Fruit fly (Drosophila melanogaster) S2 (cell line): ENCODE results near the gene InR.
A peak's percentile ranks its signal among the peaks of the same experiment; 100 is the strongest.

Experiments
- CG8478 ChIP-seq: fragments of >200 bp; optimal IDR thresholded peaks from 2 replicates; lab custom pipeline; 2018
- CTCF ChIP-seq, 2 experiments: fragments of >200 bp; optimal IDR thresholded peaks; 2 replicates each; lab custom pipeline; 2018

The InR gene

DNA sequence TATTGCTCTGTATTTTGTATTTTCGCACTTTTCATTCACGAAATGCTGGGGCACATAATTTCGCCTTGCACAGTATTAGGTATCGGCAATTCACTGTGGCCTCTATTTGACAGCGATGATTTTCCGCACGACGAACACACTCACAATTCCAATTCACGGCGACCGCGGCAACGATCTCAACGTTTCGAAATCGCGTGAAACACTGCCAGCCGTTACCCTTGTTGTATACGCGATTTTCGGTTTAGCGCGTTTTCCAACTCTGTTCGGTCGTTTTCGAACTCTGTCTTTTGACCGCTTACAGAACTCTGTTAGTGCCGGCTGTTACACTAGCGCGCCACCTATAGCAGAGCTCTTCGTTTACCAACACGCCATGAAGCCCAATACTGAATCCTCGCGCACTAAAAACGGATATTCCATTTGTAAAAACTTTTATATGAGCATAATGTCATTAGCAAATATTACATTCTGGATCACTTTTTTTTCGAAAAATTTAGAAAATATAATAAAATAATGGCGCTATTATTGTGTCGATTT, at the start of gene InR:
Gene InR (minus strand): TSS at position 205 of the 534 bp plus-strand sequence.
- TF ChIP-seq CTCF (optimal IDR thresholded peaks at IDR 0.05; lab: Kevin White, UChicago) = peak; percentile 98
- no peak for TF ChIP-seq CG8478

DNA sequence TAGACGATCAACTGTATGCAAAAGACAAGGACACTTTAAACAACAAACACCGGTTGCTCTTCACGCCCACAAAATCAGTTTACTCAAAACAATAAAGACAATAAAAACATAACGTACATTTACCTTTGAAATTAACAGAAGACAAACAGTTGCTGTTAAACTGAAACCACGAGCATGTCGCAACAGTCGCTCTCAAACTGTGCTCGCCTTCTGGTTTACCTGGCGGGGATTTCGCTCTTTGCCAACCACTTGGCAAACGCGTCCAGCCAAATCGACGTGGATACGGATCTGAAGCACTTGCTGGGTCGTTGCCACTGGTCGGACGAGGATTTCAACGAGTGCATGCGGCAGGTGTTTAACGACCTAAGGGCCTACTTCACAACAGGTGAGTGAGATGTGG, 46.3 kb upstream of the InR start:
- TF ChIP-seq CTCF (optimal IDR thresholded peaks at IDR 0.05; lab: Kevin White, UChicago) (no peak), CG8478 (no peak)

DNA sequence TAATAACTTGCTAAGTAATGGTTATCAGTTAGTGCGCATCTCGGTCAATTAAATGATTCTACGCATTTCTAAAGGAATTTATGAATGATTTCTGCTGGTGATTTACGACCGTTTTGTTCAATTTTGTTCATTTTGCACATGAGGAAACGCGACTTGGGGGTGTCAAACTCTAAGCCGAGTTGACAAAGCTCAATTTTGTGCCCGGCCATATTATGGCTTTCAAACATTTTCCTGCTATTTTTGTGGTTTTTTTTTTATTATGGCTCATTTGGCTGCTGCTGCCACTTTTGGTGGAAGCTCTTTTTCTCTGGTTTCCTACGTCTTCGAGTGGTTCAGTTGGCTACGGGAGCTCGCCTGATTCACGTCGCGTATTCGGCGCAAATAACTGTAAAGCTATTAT, 45.0 kb upstream of the InR start, which contains the start of gene Jhbp16:
Gene Jhbp16 (plus strand): TSS at position 301 of the 400 bp plus-strand sequence.
- no peak for TF ChIP-seq CTCF (optimal IDR thresholded peaks at IDR 0.05; lab: Kevin White, UChicago)
- no peak for TF ChIP-seq CG8478

DNA sequence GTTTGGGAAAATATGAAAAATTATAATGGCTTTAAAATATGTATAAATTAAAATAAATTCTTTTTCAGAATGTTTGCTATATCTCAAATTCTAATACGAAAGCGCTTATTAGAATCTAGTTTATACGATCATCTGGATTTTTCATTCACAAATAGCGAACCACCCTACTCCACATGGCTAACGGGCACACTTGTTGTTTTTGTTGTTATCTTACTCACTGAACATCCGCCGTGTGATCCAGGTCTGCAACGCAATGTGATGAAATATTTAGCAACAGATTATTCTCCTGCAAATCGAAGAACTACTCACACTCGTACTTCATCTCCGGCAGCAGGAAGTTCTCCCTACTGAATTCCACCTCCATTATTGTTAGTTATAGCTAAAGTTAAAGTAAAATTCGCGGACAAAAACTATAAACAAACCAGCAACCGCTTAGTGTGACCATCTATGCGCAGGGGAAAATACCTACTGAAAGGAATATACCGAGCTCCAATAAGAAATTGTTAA, 43.4 kb upstream of the InR start, which contains the start of gene Archease:
Gene Archease (minus strand): TSS at position 472 of the 507 bp plus-strand sequence.
- TF ChIP-seq CG8478 (no peak), CTCF (optimal IDR thresholded peaks at IDR 0.05; lab: Kevin White, UChicago) (no peak)

DNA sequence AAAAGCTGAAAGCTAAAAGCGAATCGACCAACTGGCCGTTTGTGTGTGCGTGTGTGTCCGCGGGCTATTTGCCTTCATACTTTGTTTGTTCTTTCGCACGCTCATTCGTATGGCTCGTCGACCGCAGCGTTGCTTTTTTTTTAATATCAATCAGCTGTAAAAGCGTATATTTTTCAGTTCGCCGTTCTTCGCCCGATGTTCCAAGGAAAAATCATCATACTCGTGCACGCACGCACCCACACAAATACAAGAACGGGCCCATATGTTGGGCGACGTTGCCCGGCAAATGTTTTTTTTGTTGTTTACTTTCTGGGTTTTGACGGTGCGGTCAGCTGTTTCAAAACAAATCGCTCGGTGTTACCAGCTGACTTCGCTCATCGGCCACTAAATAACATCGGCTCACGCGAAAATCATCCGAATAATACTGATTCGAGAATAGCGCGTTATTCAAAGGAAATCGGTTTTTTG, 41.6 kb upstream of the InR start, which contains the start of gene E2f1:
Gene E2f1 (minus strand): TSS at position 213 of the 468 bp plus-strand sequence.
- no peak for TF ChIP-seq CTCF (optimal IDR thresholded peaks at IDR 0.05; lab: Kevin White, UChicago)
- no peak for TF ChIP-seq CG8478

DNA sequence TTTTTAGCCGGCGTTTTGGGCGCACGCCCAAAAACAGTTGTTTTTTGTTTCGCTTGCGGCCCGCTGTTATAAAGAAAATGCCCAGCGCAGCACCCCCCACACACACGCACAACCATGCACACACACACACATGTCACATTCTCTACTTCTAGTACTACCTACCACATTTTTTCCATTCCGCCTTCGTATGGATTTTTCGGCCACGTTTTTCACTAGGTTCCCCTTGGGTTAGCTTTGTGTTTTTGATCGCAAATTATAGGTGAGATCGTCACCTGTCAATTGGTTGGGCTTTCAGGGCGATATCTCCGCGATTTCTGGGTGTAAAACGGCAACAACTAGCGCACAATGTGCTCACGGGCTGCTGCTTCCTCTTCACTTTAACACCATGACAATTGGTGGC, 40.9 kb upstream of the InR start:
- TF ChIP-seq CTCF (optimal IDR thresholded peaks at IDR 0.05; lab: Kevin White, UChicago) (no peak), CG8478 (no peak)

DNA sequence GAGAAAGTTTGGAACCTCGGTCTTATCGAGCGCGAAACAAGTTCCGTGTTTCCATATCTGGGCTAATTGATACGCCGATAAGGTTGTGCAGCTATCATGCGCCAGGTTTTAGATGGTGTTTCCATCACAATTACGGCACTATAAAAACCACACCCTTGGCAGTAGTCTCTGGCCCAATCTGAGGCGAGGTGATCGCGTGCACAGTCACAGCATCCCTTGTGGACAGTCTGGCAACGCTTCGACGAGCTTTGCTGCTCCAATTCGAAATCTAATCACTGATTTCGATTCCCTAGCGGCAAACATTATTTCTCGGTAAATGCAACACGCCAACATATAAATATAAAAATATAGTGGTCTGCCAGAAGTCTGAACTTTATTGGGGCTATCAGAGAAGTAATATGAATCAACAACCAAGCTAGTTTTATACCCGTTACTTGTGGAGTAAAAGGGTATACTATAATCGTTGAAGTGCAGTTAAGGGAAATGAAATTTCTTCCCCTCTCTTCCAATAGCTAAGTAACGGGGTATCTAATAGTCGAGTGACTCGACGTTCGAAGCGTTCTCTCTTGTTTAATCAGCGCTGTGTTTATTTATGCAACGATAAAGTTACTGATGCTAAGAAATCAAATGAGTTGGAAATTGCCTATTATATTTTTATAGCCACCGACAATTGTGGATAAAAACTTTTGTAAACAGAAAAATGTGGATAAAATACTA, 39.8 kb upstream of the InR start:
- TF ChIP-seq CG8478 (no peak), CTCF (optimal IDR thresholded peaks at IDR 0.05; lab: Kevin White, UChicago) (no peak)

DNA sequence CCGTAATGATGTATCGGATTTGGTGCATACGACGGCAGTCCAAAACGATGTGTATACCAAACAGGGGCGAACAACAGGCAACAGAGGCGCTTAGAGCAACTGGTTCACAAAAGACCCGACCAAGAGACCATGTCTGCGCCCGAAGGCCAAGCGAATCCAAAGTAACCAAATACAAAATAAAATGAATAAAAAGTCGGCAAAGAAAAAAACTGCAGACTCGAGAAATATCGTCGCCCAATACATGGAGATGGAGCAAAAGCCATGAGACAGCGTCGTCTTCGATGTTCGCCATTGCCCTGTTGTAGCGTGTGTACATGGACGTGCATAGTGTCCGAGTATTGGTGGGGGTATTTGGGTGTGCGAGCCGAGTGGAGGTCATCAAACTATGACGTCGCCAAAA, 39.2 kb upstream of the InR start:
- TF ChIP-seq CG8478 (no peak), CTCF (optimal IDR thresholded peaks at IDR 0.05; lab: Kevin White, UChicago) (no peak)

DNA sequence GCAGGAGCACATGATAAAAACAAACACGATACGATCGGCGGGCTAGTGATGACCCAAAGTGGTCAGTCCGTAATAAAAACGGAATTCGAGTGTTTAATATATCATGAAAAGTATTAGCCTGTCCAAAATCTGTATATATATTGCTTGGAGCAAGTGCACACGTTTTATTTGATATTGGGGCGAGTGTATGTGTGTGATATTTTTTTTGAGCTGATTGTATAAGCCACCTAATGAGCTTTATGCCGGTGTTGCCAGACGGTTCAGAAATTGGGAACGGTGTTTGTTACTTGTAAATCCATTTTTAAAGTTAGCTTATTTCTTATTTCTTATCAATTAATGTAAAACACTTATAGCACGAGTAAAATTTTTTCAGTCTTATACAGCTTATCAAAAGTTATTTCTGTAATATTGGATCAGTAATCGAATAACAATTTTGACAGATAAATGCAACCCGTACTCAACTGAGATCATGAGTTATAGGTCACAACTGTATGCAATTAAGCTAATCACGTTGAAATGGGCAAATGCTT, 38.4 kb upstream of the InR start:
- TF ChIP-seq CTCF (optimal IDR thresholded peaks at IDR 0.05; lab: Kevin White, UChicago) (no peak), CG8478 (no peak)

DNA sequence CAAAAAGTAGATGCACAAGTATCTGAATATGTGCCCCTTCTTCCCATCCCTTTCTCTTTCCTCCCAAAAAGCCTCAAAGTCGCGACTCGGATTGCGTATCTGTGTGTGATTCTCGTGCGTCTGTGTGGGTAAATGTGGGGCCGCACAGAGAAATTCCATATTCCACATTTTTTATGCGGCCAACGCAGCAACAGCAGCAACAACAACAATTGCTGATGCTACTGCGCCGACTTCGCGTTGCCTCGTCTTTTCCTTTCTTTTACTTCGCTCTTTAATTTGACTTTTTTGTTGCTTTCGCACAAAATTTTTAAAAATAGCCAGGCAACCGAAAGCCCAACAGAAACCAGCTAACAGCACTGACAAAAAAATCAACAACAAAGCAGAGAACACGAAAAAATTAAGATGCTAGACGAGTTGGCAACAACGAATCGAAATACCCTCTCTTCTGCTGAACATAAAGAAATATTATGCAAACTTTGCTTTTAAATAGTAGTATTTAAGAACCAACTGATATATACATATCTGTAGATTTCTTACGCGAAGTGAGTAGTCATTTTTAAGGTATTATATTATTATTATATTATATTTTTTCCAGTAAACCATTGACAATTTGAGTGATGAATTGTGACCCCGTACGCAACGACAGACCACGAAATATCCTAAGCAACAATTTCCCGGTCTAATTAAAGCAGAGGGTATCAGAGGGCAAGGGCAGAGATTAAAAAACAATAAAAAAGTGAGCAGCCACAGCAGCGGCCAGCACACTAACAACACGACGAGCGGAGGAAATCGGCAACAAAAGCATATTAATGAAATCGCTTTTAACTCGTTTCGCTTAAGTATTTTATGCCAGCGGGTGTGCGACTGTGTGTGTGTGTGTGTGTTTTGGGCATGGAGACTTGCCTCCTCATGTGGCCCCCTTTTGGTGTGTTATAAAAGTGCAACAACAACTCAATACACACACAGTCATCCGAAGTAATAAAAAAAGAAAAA, 37.7 kb upstream of the InR start:
- TF ChIP-seq CG8478 = no peak
- TF ChIP-seq CTCF (optimal IDR thresholded peaks at IDR 0.05; lab: Kevin White, UChicago) = no peak

DNA sequence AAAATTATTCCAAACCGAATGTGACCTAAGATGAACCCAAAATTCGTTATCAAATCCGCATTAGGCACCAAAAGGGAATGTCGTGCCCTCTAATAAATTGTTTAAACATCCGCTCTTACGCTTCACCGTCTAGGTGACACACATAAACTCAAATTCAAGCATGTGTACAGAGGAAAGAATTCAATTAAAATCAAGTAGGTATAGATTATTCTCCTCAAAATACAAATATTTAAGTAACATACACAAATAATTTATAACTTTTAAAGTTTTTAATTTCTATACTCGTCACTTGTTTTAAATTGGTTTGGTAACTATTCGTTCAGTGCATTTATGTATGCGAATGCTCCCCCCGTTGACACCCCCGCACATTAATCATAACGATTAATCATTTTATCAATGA, 36.3 kb upstream of the InR start:
- TF ChIP-seq CTCF (optimal IDR thresholded peaks at IDR 0.05; lab: Kevin White, UChicago) = no peak
- no peak for TF ChIP-seq CG8478

DNA sequence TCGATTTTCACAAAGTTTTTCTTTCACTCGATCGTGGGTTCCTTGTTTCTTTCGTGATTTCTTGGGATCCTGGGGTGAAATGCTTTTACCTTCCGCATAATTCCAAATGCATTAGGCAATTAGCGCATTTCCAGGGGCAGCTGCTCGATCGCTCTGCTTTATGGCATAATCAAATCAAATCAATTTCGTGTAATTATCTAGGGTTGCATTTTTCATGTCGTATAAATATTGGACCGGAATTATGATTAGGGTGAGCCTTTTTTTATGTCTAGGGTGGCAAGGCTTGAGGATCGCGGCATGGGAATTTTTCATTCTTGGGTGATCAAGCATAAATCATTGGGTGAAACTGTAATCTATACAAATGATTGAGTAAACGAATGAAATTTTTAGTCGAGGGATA, 35.6 kb upstream of the InR start:
- no peak for TF ChIP-seq CG8478
- TF ChIP-seq CTCF (optimal IDR thresholded peaks at IDR 0.05; lab: Kevin White, UChicago) = no peak

DNA sequence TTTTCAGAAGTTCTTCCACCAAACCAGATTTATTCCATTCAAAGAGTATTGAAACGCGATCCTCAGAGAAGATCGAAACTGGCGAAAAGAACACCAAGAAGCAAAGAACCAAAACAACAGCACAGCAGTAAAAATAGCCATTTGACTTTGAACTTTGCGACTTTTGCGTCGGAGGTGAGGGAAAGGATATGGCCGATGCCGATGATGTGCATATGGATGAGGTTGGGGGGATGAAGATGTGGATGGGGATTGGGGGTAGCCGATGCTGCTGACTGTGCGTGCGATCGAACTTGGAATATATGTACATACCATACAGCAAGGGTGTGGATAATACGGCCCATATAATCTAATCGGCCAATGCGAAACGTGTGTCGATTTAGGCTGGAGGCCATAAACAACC, 34.3 kb upstream of the InR start:
- TF ChIP-seq CG8478 (no peak), CTCF (optimal IDR thresholded peaks at IDR 0.05; lab: Kevin White, UChicago) (no peak)

DNA sequence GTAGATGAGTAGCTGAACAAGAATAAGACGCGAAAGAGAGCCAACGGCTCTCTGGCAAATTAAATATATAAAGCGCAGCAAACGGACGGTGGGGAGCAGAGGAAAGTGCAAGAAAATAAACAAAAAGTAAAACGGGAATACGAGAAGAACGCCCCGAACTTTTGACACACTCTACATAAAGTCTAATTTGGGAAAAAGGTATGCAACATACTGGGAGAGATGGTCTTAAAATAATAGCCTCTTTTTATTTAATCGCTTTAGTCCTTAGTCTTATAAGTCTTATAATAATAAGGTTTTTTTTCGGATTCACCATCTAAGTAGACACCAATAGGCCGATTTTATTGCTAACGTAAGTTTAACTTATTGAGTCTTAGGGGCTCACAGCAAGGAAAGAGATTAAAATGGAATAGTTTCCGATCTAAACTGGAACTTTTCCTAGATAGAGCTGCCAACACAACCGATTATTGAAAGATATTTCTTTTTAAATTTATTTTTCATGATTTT, 33.8 kb upstream of the InR start:
- TF ChIP-seq CTCF (optimal IDR thresholded peaks at IDR 0.05; lab: Kevin White, UChicago) (no peak), CG8478 (no peak)
